Worm (Caenorhabditis elegans) whole organism, L2 larva: Measurements from ENCODE around the gene F43C11.2.
A peak's percentile ranks its signal among the peaks of the same experiment; 100 is the strongest.

ENCODE experiments used
- C34F6.9 ChIP-seq: fragments of 150-350 bp; optimal IDR thresholded peaks from 2 replicates; lab custom pipeline; 2014; ENCODE audit warnings: missing biosample characterization, missing genetic modification characterization
- F13H6.1 ChIP-seq: sonication (generic microtip); optimal IDR thresholded peaks from 2 replicates; lab custom pipeline; 2016; ENCODE audit warnings: missing genetic modification characterization, missing compliant biosample characterization
- alr-1 ChIP-seq: fragments of 150-350 bp; optimal IDR thresholded peaks from 2 replicates; lab custom pipeline; 2014; ENCODE audit warnings: missing biosample characterization, missing genetic modification characterization
- aly-2 ChIP-seq: fragments of 150-350 bp; optimal IDR thresholded peaks from 2 replicates; lab custom pipeline; 2014; ENCODE audit warnings: missing biosample characterization, missing genetic modification characterization
- ama-1 ChIP-seq: fragments of 150-350 bp; optimal IDR thresholded peaks from 2 replicates; lab custom pipeline; 2018; ENCODE audit warnings: inconsistent platforms
- ceh-82 ChIP-seq: fragments of 150-350 bp; optimal IDR thresholded peaks from 2 replicates; lab custom pipeline; 2014; ENCODE audit warnings: missing biosample characterization, missing genetic modification characterization
- elt-1 ChIP-seq: fragments of 150-350 bp; optimal IDR thresholded peaks from 2 replicates; lab custom pipeline; 2014; ENCODE audit warnings: missing biosample characterization, missing genetic modification characterization
- elt-3 ChIP-seq: sonication (generic microtip); optimal IDR thresholded peaks from 2 replicates; lab custom pipeline; 2017; ENCODE audit warnings: missing biosample characterization, missing genetic modification characterization
- lin-11 ChIP-seq: fragments of 150-350 bp; sonication (generic microtip); optimal IDR thresholded peaks from 2 replicates; lab custom pipeline; 2014; ENCODE audit warnings: missing biosample characterization, missing genetic modification characterization, inconsistent platforms, mixed read lengths
- lin-39 ChIP-seq: fragments of 150-350 bp; optimal IDR thresholded peaks from 2 replicates; lab custom pipeline; 2014; ENCODE audit warnings: missing biosample characterization, missing genetic modification reagents, missing genetic modification characterization
- nhr-10 ChIP-seq: sonication (generic microtip); optimal IDR thresholded peaks from 2 replicates; lab custom pipeline; 2017; ENCODE audit warnings: missing biosample characterization, missing genetic modification characterization
- nhr-11 ChIP-seq: fragments of 150-350 bp; optimal IDR thresholded peaks from 2 replicates; lab custom pipeline; 2014; ENCODE audit warnings: missing biosample characterization, missing genetic modification characterization
- nhr-12 ChIP-seq: fragments of 150-350 bp; optimal IDR thresholded peaks from 2 replicates; lab custom pipeline; 2014; ENCODE audit warnings: missing biosample characterization, missing genetic modification characterization
- nhr-21 ChIP-seq: fragments of 150-350 bp; optimal IDR thresholded peaks from 2 replicates; lab custom pipeline; 2014; ENCODE audit warnings: missing biosample characterization, missing genetic modification characterization
- nhr-77 ChIP-seq: fragments of 150-350 bp; optimal IDR thresholded peaks from 2 replicates; lab custom pipeline; 2014; ENCODE audit warnings: missing biosample characterization, missing genetic modification characterization
- peb-1 ChIP-seq: fragments of 150-350 bp; optimal IDR thresholded peaks from 2 replicates; lab custom pipeline; 2014; ENCODE audit warnings: missing biosample characterization, missing genetic modification characterization
- sem-4 ChIP-seq: fragments of 150-350 bp; optimal IDR thresholded peaks from 2 replicates; lab custom pipeline; 2014; ENCODE audit warnings: missing biosample characterization, missing genetic modification reagents, missing genetic modification characterization
- skn-1 ChIP-seq: sonication (generic microtip); optimal IDR thresholded peaks from 2 replicates; lab custom pipeline; 2017; ENCODE audit warnings: missing biosample characterization, missing genetic modification characterization
- ztf-4 ChIP-seq: fragments of 150-350 bp; optimal IDR thresholded peaks from 2 replicates; lab custom pipeline; 2014; ENCODE audit warnings: missing biosample characterization, missing genetic modification characterization

F43C11.2 gene

ce11 chrII:2398884-2399283 is 44.3 kb downstream of the F43C11.2 start, which contains the start of gene F16G10.14:
Gene F16G10.14 (minus strand): TSS chrII:2398984.
- TF ChIP-seq elt-3 (tag; lab: Kevin White, UChicago), result no peak
- TF ChIP-seq alr-1 (tag; lab: Kevin White, UChicago), result no peak
- TF ChIP-seq ztf-4, result no peak
- no peak for TF ChIP-seq ama-1
- TF ChIP-seq nhr-11 (tag; lab: Kevin White, UChicago), result no peak
- TF ChIP-seq C34F6.9, result no peak
- no peak for TF ChIP-seq nhr-12 (tag; lab: Kevin White, UChicago)
- no peak for TF ChIP-seq nhr-77
- TF ChIP-seq lin-11 (tag; lab: Kevin White, UChicago), result no peak
- no peak for TF ChIP-seq skn-1 (tag; lab: Kevin White, UChicago)
- no peak for TF ChIP-seq nhr-10 (tag; lab: Kevin White, UChicago)
- TF ChIP-seq lin-39 (tag; lab: Kevin White, UChicago), result no peak
- no peak for TF ChIP-seq sem-4
- no peak for TF ChIP-seq peb-1
- TF ChIP-seq ceh-82, result no peak

- TF ChIP-seq aly-2 (tag; lab: Kevin White, UChicago) (no peak), nhr-21 (tag; lab: Kevin White, UChicago) (peak; percentile 77)
- TF ChIP-seq, all 48 proteins: peak for 1
Measured at ce11 chrII:2399810-2400209, 45.2 kb downstream of the F43C11.2 start.

DNA sequence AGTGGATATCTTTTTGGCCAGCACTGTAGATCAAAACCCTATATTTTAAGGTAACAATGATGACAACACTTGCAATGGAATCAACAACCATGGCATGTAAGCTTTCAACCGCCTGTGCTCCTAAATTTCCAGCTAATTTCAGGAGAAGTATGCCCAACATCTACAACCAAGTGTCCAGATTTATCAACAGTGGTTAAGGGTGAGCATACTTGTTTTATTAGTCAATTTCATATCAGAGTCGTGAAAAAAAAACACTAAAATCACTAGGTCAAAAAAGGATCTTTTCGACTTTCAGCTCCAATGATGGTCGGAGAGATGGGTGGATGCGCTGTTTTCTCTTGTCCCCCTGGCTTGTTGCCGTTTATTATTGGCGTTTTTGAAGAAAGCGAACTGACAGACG is 49.4 kb downstream of the F43C11.2 start, which contains the start of gene F16G10.1:
TSS of gene F16G10.1 (plus strand) at position 301 of the 400 bp plus-strand sequence.
- TF ChIP-seq elt-1 (tag; lab: Kevin White, UChicago) (no peak), F13H6.1 (no peak), ztf-4 (no peak), aly-2 (tag; lab: Kevin White, UChicago) (no peak)
- TF ChIP-seq, all 48 proteins: peak for 0
